Worm (Caenorhabditis elegans) whole organism, young adult: Measurements from ENCODE around the gene T23G5.3.

ENCODE experiments used
- B0019.2 ChIP-seq: fragments of 200-800 bp; sonication (Bioruptor generic); conservative IDR thresholded peaks from 2 replicates; pipeline ENCODE4 v1.3.6; 2022; ENCODE audit warnings: missing genetic modification reagents, missing genetic modification characterization, missing compliant biosample characterization
- B0336.3 ChIP-seq: fragments of 200-800 bp; sonication (Bioruptor generic); IDR thresholded peaks from 2 replicates; pipeline ENCODE4 v1.3.6; 2022; ENCODE audit warnings: missing genetic modification characterization, missing compliant biosample characterization
- C17E4.6 ChIP-seq: fragments of 200-800 bp; sonication (Bioruptor generic); IDR thresholded peaks from 2 replicates; pipeline ENCODE4 v1.3.6; 2022; ENCODE audit warnings: missing genetic modification reagents, missing genetic modification characterization, missing compliant biosample characterization
- F10E7.11 ChIP-seq: sonication (generic microtip); optimal IDR thresholded peaks from 2 replicates; lab custom pipeline; 2017; ENCODE audit warnings: mild to moderate bottlenecking, missing genetic modification characterization, moderate library complexity, missing compliant biosample characterization
- K12H6.12 ChIP-seq: fragments of 200-800 bp; sonication (Bioruptor generic); optimal IDR thresholded peaks from 2 replicates; lab custom pipeline; 2018; ENCODE audit warnings: mild to moderate bottlenecking, missing genetic modification characterization, missing compliant biosample characterization
- T07F8.4 ChIP-seq: sonication (generic microtip); optimal IDR thresholded peaks from 2 replicates; lab custom pipeline; 2016; ENCODE audit warnings: mild to moderate bottlenecking, missing genetic modification characterization, moderate library complexity, missing compliant biosample characterization
- Y53F4B.3 ChIP-seq: fragments of 200-800 bp; sonication (Bioruptor generic); IDR thresholded peaks from 2 replicates; pipeline ENCODE4 v1.3.6; 2022; ENCODE audit warnings: missing genetic modification reagents, missing genetic modification characterization, missing compliant biosample characterization
- Y95B8A.8 ChIP-seq: fragments of 200-800 bp; sonication (Bioruptor generic); IDR thresholded peaks from 2 replicates; pipeline ENCODE4 v1.3.6; 2022; ENCODE audit warnings: missing genetic modification reagents, missing genetic modification characterization, missing compliant biosample characterization
- aptf-2 ChIP-seq: fragments of 200-800 bp; sonication (Bioruptor generic); conservative IDR thresholded peaks from 2 replicates; pipeline ENCODE4 v1.3.6; 2022; ENCODE audit warnings: missing genetic modification reagents, missing genetic modification characterization, missing compliant biosample characterization
- attf-6 ChIP-seq: fragments of 200-800 bp; sonication (Bioruptor generic); IDR thresholded peaks from 2 replicates; pipeline ENCODE4 v1.3.6; 2022; ENCODE audit warnings: missing genetic modification reagents, missing genetic modification characterization, missing compliant biosample characterization
- bed-1 ChIP-seq: fragments of 200-800 bp; sonication (Bioruptor generic); IDR thresholded peaks from 2 replicates; pipeline ENCODE4 v1.3.6; 2022; ENCODE audit warnings: missing genetic modification reagents, missing genetic modification characterization, missing compliant biosample characterization
- ceh-100 ChIP-seq: fragments of 200-800 bp; sonication (Bioruptor generic); IDR thresholded peaks from 2 replicates; pipeline ENCODE4 v1.3.6; 2022; ENCODE audit warnings: missing genetic modification reagents, missing genetic modification characterization, missing compliant biosample characterization
- ceh-58 ChIP-seq: fragments of 200-800 bp; sonication (Bioruptor generic); IDR thresholded peaks from 2 replicates; pipeline ENCODE4 v1.3.6; 2022; ENCODE audit warnings: missing genetic modification characterization, missing compliant biosample characterization
- chd-7 ChIP-seq: sonication (generic microtip); optimal IDR thresholded peaks from 2 replicates; lab custom pipeline; 2016; ENCODE audit warnings: mild to moderate bottlenecking, missing genetic modification characterization, moderate library complexity, missing compliant biosample characterization
- dox-1 ChIP-seq: fragments of 200-800 bp; sonication (Bioruptor generic); IDR thresholded peaks from 2 replicates; pipeline ENCODE4 v1.3.6; 2022; ENCODE audit warnings: missing genetic modification reagents, missing genetic modification characterization, missing compliant biosample characterization
- dpff-1 ChIP-seq: sonication (generic microtip); optimal IDR thresholded peaks from 2 replicates; lab custom pipeline; 2017; ENCODE audit warnings: mild to moderate bottlenecking, missing genetic modification characterization, missing compliant biosample characterization
- dpl-1 ChIP-seq: fragments of 150-350 bp; optimal IDR thresholded peaks from 2 replicates; lab custom pipeline; 2014; ENCODE audit warnings: missing biosample characterization, missing genetic modification reagents, missing genetic modification characterization
- efl-1 ChIP-seq: fragments of 150-350 bp; optimal IDR thresholded peaks from 2 replicates; lab custom pipeline; 2014; ENCODE audit warnings: missing biosample characterization, missing genetic modification reagents, missing genetic modification characterization
- egl-18 ChIP-seq: fragments of 200-800 bp; sonication (Bioruptor generic); IDR thresholded peaks from 2 replicates; pipeline ENCODE4 v1.3.6; 2022; ENCODE audit warnings: missing genetic modification reagents, missing genetic modification characterization, missing compliant biosample characterization
- ekl-4 ChIP-seq: fragments of 200-800 bp; sonication (Bioruptor generic); IDR thresholded peaks from 2 replicates; pipeline ENCODE4 v1.3.6; 2022; ENCODE audit warnings: missing genetic modification reagents, missing genetic modification characterization, missing compliant biosample characterization
- hlh-26 ChIP-seq: fragments of 200-800 bp; sonication (Bioruptor generic); conservative IDR thresholded peaks from 2 replicates; pipeline ENCODE4 v1.3.6; 2022; ENCODE audit warnings: missing genetic modification reagents, missing genetic modification characterization, missing compliant biosample characterization
- hrde-1 ChIP-seq: sonication (generic microtip); optimal IDR thresholded peaks from 2 replicates; lab custom pipeline; 2016; ENCODE audit warnings: missing genetic modification characterization, mild to moderate bottlenecking, missing compliant biosample characterization, moderate library complexity, missing genotype, missing genetic modification reagents, borderline replicate concordance
- hsf-1 ChIP-seq: fragments of 200-800 bp; sonication (Bioruptor generic); IDR thresholded peaks from 2 replicates; pipeline ENCODE4 v1.3.6; 2022; ENCODE audit warnings: missing genetic modification reagents, missing genetic modification characterization, missing compliant biosample characterization
- lag-1 ChIP-seq: fragments of 200-800 bp; sonication (Bioruptor generic); IDR thresholded peaks from 2 replicates; pipeline ENCODE4 v1.3.6; 2022; ENCODE audit warnings: missing genetic modification reagents, missing genetic modification characterization, missing compliant biosample characterization
- lin-35 ChIP-seq, 3 experiments: fragments of 150-350 bp in 2 of 3; sonication (generic microtip) in 1 of 3; optimal IDR thresholded peaks; 2 replicates each; lab custom pipeline; 2014 to 2018; ENCODE audit warnings: missing biosample characterization in 3 of 3, missing genetic modification characterization in 3 of 3, missing genetic modification reagents in 3 of 3
- lin-40 ChIP-seq: sonication (generic microtip); optimal IDR thresholded peaks from 2 replicates; lab custom pipeline; 2016; ENCODE audit warnings: missing genetic modification characterization, mild to moderate bottlenecking, missing compliant biosample characterization, missing genotype, missing genetic modification reagents
- lsy-27 ChIP-seq: sonication (generic microtip); optimal IDR thresholded peaks from 2 replicates; lab custom pipeline; 2017; ENCODE audit warnings: missing genetic modification characterization, mild to moderate bottlenecking, missing compliant biosample characterization, antibody characterized with exemption, missing genotype, borderline replicate concordance; ENCODE audit not compliant: insufficient read depth
- madf-10 ChIP-seq: sonication (generic microtip); optimal IDR thresholded peaks from 2 replicates; lab custom pipeline; 2016; ENCODE audit warnings: mild to moderate bottlenecking, missing genetic modification characterization, missing compliant biosample characterization
- madf-6 ChIP-seq: fragments of 200-800 bp; sonication (Bioruptor generic); IDR thresholded peaks from 2 replicates; pipeline ENCODE4 v1.3.6; 2022; ENCODE audit warnings: missing genetic modification reagents, missing genetic modification characterization, missing compliant biosample characterization
- madf-8 ChIP-seq: fragments of 200-800 bp; sonication (Bioruptor generic); conservative IDR thresholded peaks from 2 replicates; pipeline ENCODE4 v1.3.6; 2022; ENCODE audit warnings: missing genetic modification reagents, missing genetic modification characterization, missing compliant biosample characterization
- mcd-1 ChIP-seq: fragments of 200-800 bp; sonication (Bioruptor generic); IDR thresholded peaks from 2 replicates; pipeline ENCODE4 v1.3.6; 2022; ENCODE audit warnings: missing genetic modification reagents, missing genetic modification characterization, missing compliant biosample characterization
- mel-28 ChIP-seq: sonication (generic microtip); optimal IDR thresholded peaks from 2 replicates; lab custom pipeline; 2016; ENCODE audit warnings: borderline replicate concordance, mild to moderate bottlenecking, missing genetic modification characterization, missing compliant biosample characterization
- mes-4 ChIP-seq: sonication (generic microtip); optimal IDR thresholded peaks from 2 replicates; lab custom pipeline; 2016; ENCODE audit warnings: missing genotype, missing genetic modification characterization, missing compliant biosample characterization
- nfya-2 ChIP-seq: fragments of 200-800 bp; sonication (Bioruptor generic); IDR thresholded peaks from 2 replicates; pipeline ENCODE4 v1.3.6; 2022; ENCODE audit warnings: missing genetic modification reagents, missing genetic modification characterization, missing compliant biosample characterization
- nfyb-1 ChIP-seq: fragments of 200-800 bp; sonication (Bioruptor generic); IDR thresholded peaks from 2 replicates; pipeline ENCODE4 v1.3.6; 2022; ENCODE audit warnings: missing genetic modification reagents, missing genetic modification characterization, missing compliant biosample characterization
- nhr-80 ChIP-seq: sonication (generic microtip); optimal IDR thresholded peaks from 2 replicates; lab custom pipeline; 2016; ENCODE audit warnings: missing genetic modification characterization, missing compliant biosample characterization
- pbrm-1 ChIP-seq: fragments of 200-800 bp; sonication (Bioruptor generic); IDR thresholded peaks from 2 replicates; pipeline ENCODE4 v1.3.6; 2022; ENCODE audit warnings: missing genetic modification reagents, missing genetic modification characterization, missing compliant biosample characterization
- rcor-1 ChIP-seq: fragments of 200-800 bp; sonication (Bioruptor generic); IDR thresholded peaks from 2 replicates; pipeline ENCODE4 v1.3.6; 2022; ENCODE audit warnings: missing genetic modification reagents, missing genetic modification characterization, missing compliant biosample characterization
- repo-1 ChIP-seq: sonication (generic microtip); optimal IDR thresholded peaks from 2 replicates; lab custom pipeline; 2017; ENCODE audit warnings: mild to moderate bottlenecking, missing genetic modification characterization, missing compliant biosample characterization
- snpc-1.3 ChIP-seq: sonication (generic microtip); optimal IDR thresholded peaks from 2 replicates; lab custom pipeline; 2017; ENCODE audit warnings: missing genetic modification characterization, mild to moderate bottlenecking, missing compliant biosample characterization, antibody characterized with exemption, moderate library complexity, missing genotype, missing genetic modification reagents; ENCODE audit not compliant: insufficient read depth
- snpc-4 ChIP-seq, 5 experiments: fragments of 150-350 bp in 1 of 5; sonication (generic microtip) in 4 of 5; optimal IDR thresholded peaks; 2 replicates each; lab custom pipeline; 2014 to 2018; ENCODE audit warnings: missing genetic modification characterization in 5 of 5, missing biosample characterization in 3 of 5, antibody characterized with exemption in 2 of 5, mild to moderate bottlenecking in 2 of 5, missing compliant biosample characterization in 2 of 5, missing genotype in 2 of 5, moderate library complexity in 2 of 5, missing genetic modification reagents in 1 of 5
- tbp1 ChIP-seq: fragments of 200-800 bp; sonication (Bioruptor generic); optimal IDR thresholded peaks from 2 replicates; lab custom pipeline; 2018; ENCODE audit warnings: mild to moderate bottlenecking, missing genetic modification characterization, missing compliant biosample characterization
- tlf-1 ChIP-seq: fragments of 200-800 bp; sonication (Bioruptor generic); optimal IDR thresholded peaks from 2 replicates; lab custom pipeline; 2018; ENCODE audit warnings: mild to moderate bottlenecking, missing genetic modification characterization, missing compliant biosample characterization
- zim-3 ChIP-seq: sonication (generic microtip); optimal IDR thresholded peaks from 2 replicates; lab custom pipeline; 2017; ENCODE audit warnings: mild to moderate bottlenecking, missing genetic modification characterization, moderate library complexity, missing compliant biosample characterization
- ztf-18 ChIP-seq: sonication (generic microtip); optimal IDR thresholded peaks from 2 replicates; lab custom pipeline; 2016; ENCODE audit warnings: missing genotype, mild to moderate bottlenecking, missing genetic modification characterization, missing compliant biosample characterization
- ztf-25 ChIP-seq: fragments of 200-800 bp; sonication (Bioruptor generic); IDR thresholded peaks from 2 replicates; pipeline ENCODE4 v1.3.6; 2022; ENCODE audit warnings: missing genetic modification reagents, missing genetic modification characterization, missing compliant biosample characterization
- ztf-28 ChIP-seq: fragments of 200-800 bp; sonication (Bioruptor generic); IDR thresholded peaks from 2 replicates; pipeline ENCODE4 v1.3.6; 2022; ENCODE audit warnings: missing genetic modification reagents, missing genetic modification characterization, missing compliant biosample characterization

The T23G5.3 gene

ce11 chrIII:9228722-9229121 lies 2.4 kb downstream of the T23G5.3 start, which contains the start of gene rnr-1 (continued):
- 0 out of 2 replicates have a peak, but pooled peaks have one; percentile 16 for TF ChIP-seq B0019.2 (GFP tag; lab: Robert Waterston, UW)
- TF ChIP-seq madf-6: peak; percentile 98
- TF ChIP-seq madf-8 (GFP tag; lab: Robert Waterston, UW): peak; percentile 90
- TF ChIP-seq nfyb-1 (GFP tag; lab: Robert Waterston, UW): no peak
- TF ChIP-seq T07F8.4 (tag; lab: Kevin White, UChicago): no peak
- no peak for TF ChIP-seq lag-1
- TF ChIP-seq C17E4.6 (GFP tag; lab: Robert Waterston, UW): no peak
- TF ChIP-seq egl-18 (GFP tag; lab: Robert Waterston, UW): no peak
- no peak for TF ChIP-seq nfya-2 (GFP tag; lab: Robert Waterston, UW)
- no peak for TF ChIP-seq mel-28 (tag; lab: Kevin White, UChicago)
- no peak for TF ChIP-seq K12H6.12
- peak; percentile 93 for TF ChIP-seq efl-1 (GFP tag; lab: Kevin White, UChicago)
- no peak for TF ChIP-seq snpc-4 (GFP tag; optimal IDR thresholded peaks at IDR 0.05; lab: Kevin White, UChicago)
- peak in 1 of 4 experiments; percentile 34 for TF ChIP-seq snpc-4 (tag; optimal IDR thresholded peaks at IDR 0.05; lab: Kevin White, UChicago)
- no peak for TF ChIP-seq lin-40 (tag; lab: Kevin White, UChicago)
- TF ChIP-seq Y53F4B.3: peak; percentile 6; the same call in 1 of the 2 replicates
- peak; percentile 22; the same call in 1 of the 2 replicates for TF ChIP-seq B0336.3 (GFP tag; lab: Robert Waterston, UW)
- TF ChIP-seq rcor-1 (GFP tag; lab: Robert Waterston, UW): 0 out of 2 replicates have a peak, but pooled peaks have one; percentile 33
- TF ChIP-seq Y95B8A.8: no peak
- no peak for TF ChIP-seq madf-10
- no peak for TF ChIP-seq F10E7.11 (tag; lab: Kevin White, UChicago)
- TF ChIP-seq bed-1: no peak
- no peak for TF ChIP-seq dpff-1 (tag; lab: Kevin White, UChicago)
- TF ChIP-seq pbrm-1: peak; percentile 39; the same call in 1 of the 2 replicates
- no peak for TF ChIP-seq hrde-1 (tag; lab: Kevin White, UChicago)
- TF ChIP-seq dpl-1 (GFP tag; lab: Kevin White, UChicago): peak; percentile 73
- peak; percentile 71 for TF ChIP-seq hsf-1 (GFP tag; lab: Robert Waterston, UW)
- no peak for TF ChIP-seq chd-7 (tag; lab: Kevin White, UChicago)
- no peak for TF ChIP-seq mes-4 (tag; lab: Kevin White, UChicago)
- no peak for TF ChIP-seq lin-35 (GFP tag; optimal IDR thresholded peaks at IDR 0.05; lab: Kevin White, UChicago)
- TF ChIP-seq dox-1 (GFP tag; lab: Robert Waterston, UW): peak; percentile 19; the same call in 1 of the 2 replicates
- TF ChIP-seq, all 124 proteins: peak for 28

- TF ChIP-seq hlh-26: no peak
- TF ChIP-seq egl-18 (GFP tag; lab: Robert Waterston, UW): no peak
- TF ChIP-seq nhr-80: peak; percentile 20
- no peak for TF ChIP-seq rcor-1 (GFP tag; lab: Robert Waterston, UW)
- no peak for TF ChIP-seq ekl-4
- TF ChIP-seq aptf-2: no peak
- TF ChIP-seq ztf-25 (GFP tag; lab: Robert Waterston, UW): no peak
- no peak for TF ChIP-seq madf-10
- peak; percentile 79 for TF ChIP-seq mcd-1 (GFP tag; lab: Robert Waterston, UW)
- TF ChIP-seq repo-1 (tag; lab: Kevin White, UChicago): no peak
- no peak for TF ChIP-seq lsy-27 (tag; lab: Kevin White, UChicago)
- TF ChIP-seq nfyb-1 (GFP tag; lab: Robert Waterston, UW): no peak
- no peak for TF ChIP-seq attf-6
- TF ChIP-seq ceh-58 (GFP tag; lab: Robert Waterston, UW): no peak
- no peak for TF ChIP-seq ztf-28
- TF ChIP-seq ceh-100: no peak
- no peak for TF ChIP-seq hrde-1 (tag; lab: Kevin White, UChicago)
- TF ChIP-seq zim-3 (tag; lab: Kevin White, UChicago): no peak
- no peak for TF ChIP-seq C17E4.6 (GFP tag; lab: Robert Waterston, UW)
- no peak for TF ChIP-seq tlf-1 (GFP tag; lab: Kevin White, UChicago)
- no peak for TF ChIP-seq ztf-18
- TF ChIP-seq tbp1: no peak
- no peak for TF ChIP-seq snpc-1.3
These were observed 2.9 kb downstream of the T23G5.3 start for ce11 chrIII:9228190-9228589.
